Worm (Caenorhabditis elegans) whole organism, L2 larva: ENCODE results near the gene pdfr-1.

Experiments used
- F13H6.1 ChIP-seq: sonication (generic microtip); optimal IDR thresholded peaks from 2 replicates; lab custom pipeline; 2016; ENCODE audit warnings: missing genetic modification characterization, missing compliant biosample characterization
- Y55F3AM.14 ChIP-seq: fragments of 200-800 bp; sonication (Bioruptor generic); optimal IDR thresholded peaks from 2 replicates; lab custom pipeline; 2018; ENCODE audit warnings: mild to moderate bottlenecking, missing genetic modification characterization, missing compliant biosample characterization
- ZK546.5 ChIP-seq: sonication (generic microtip); optimal IDR thresholded peaks from 2 replicates; lab custom pipeline; 2017; ENCODE audit warnings: missing biosample characterization, missing genetic modification characterization
- aly-2 ChIP-seq: fragments of 150-350 bp; optimal IDR thresholded peaks from 2 replicates; lab custom pipeline; 2014; ENCODE audit warnings: missing biosample characterization, missing genetic modification characterization
- blmp-1 ChIP-seq: sonication (generic microtip); optimal IDR thresholded peaks from 2 replicates; lab custom pipeline; 2017; ENCODE audit warnings: missing genetic modification characterization, mild to moderate bottlenecking, missing compliant biosample characterization, antibody characterized with exemption, moderate library complexity; ENCODE audit not compliant: insufficient read depth
- ceh-16 ChIP-seq: fragments of 150-350 bp; optimal IDR thresholded peaks from 2 replicates; lab custom pipeline; 2014; ENCODE audit warnings: missing biosample characterization, missing genetic modification characterization
- ceh-82 ChIP-seq: fragments of 150-350 bp; optimal IDR thresholded peaks from 2 replicates; lab custom pipeline; 2014; ENCODE audit warnings: missing biosample characterization, missing genetic modification characterization
- dmd-4 ChIP-seq: sonication (generic microtip); optimal IDR thresholded peaks from 2 replicates; lab custom pipeline; 2017; ENCODE audit warnings: missing biosample characterization, missing genetic modification characterization
- egl-27 ChIP-seq: sonication (generic microtip); optimal IDR thresholded peaks from 3 replicates; lab custom pipeline; 2017; ENCODE audit warnings: missing biosample characterization, missing genetic modification reagents, missing genetic modification characterization
- elt-1 ChIP-seq: fragments of 150-350 bp; optimal IDR thresholded peaks from 2 replicates; lab custom pipeline; 2014; ENCODE audit warnings: missing biosample characterization, missing genetic modification characterization
- elt-3 ChIP-seq: sonication (generic microtip); optimal IDR thresholded peaks from 2 replicates; lab custom pipeline; 2017; ENCODE audit warnings: missing biosample characterization, missing genetic modification characterization
- fos-1 ChIP-seq: fragments of 150-350 bp; optimal IDR thresholded peaks from 2 replicates; lab custom pipeline; 2014; ENCODE audit warnings: missing biosample characterization, missing genetic modification characterization
- gmeb-1 ChIP-seq: fragments of 150-350 bp; optimal IDR thresholded peaks from 2 replicates; lab custom pipeline; 2014; ENCODE audit warnings: missing biosample characterization, missing genetic modification characterization
- lin-11 ChIP-seq: fragments of 150-350 bp; sonication (generic microtip); optimal IDR thresholded peaks from 2 replicates; lab custom pipeline; 2014; ENCODE audit warnings: missing biosample characterization, missing genetic modification characterization, inconsistent platforms, mixed read lengths
- lin-13 ChIP-seq: fragments of 150-350 bp; optimal IDR thresholded peaks from 2 replicates; lab custom pipeline; 2014; ENCODE audit warnings: missing biosample characterization, missing genetic modification reagents, missing genetic modification characterization
- lin-39 ChIP-seq: fragments of 150-350 bp; optimal IDR thresholded peaks from 2 replicates; lab custom pipeline; 2014; ENCODE audit warnings: missing biosample characterization, missing genetic modification reagents, missing genetic modification characterization
- mab-5 ChIP-seq: fragments of 150-350 bp; optimal IDR thresholded peaks from 2 replicates; lab custom pipeline; 2014; ENCODE audit warnings: missing biosample characterization, missing genetic modification characterization
- mdl-1 ChIP-seq, 2 experiments: fragments of 150-350 bp in 1 of 2; sonication (generic microtip) in 1 of 2; optimal IDR thresholded peaks; 2 replicates each; lab custom pipeline; 2017; ENCODE audit warnings: missing biosample characterization in 2 of 2, missing genetic modification characterization in 2 of 2
- nhr-10 ChIP-seq: sonication (generic microtip); optimal IDR thresholded peaks from 2 replicates; lab custom pipeline; 2017; ENCODE audit warnings: missing biosample characterization, missing genetic modification characterization
- nhr-129 ChIP-seq: fragments of 150-350 bp; optimal IDR thresholded peaks from 2 replicates; lab custom pipeline; 2014; ENCODE audit warnings: missing biosample characterization, missing genetic modification characterization
- nhr-21 ChIP-seq: fragments of 150-350 bp; optimal IDR thresholded peaks from 2 replicates; lab custom pipeline; 2014; ENCODE audit warnings: missing biosample characterization, missing genetic modification characterization
- nhr-23 ChIP-seq: fragments of 150-350 bp; optimal IDR thresholded peaks from 2 replicates; lab custom pipeline; 2014; ENCODE audit warnings: missing biosample characterization, missing genetic modification reagents, missing genetic modification characterization
- nhr-237 ChIP-seq: fragments of 150-350 bp; optimal IDR thresholded peaks from 2 replicates; lab custom pipeline; 2014; ENCODE audit warnings: missing biosample characterization, missing genetic modification characterization
- nhr-6 ChIP-seq: fragments of 150-350 bp; optimal IDR thresholded peaks from 2 replicates; lab custom pipeline; 2014; ENCODE audit warnings: missing biosample characterization, missing genetic modification characterization
- peb-1 ChIP-seq: fragments of 150-350 bp; optimal IDR thresholded peaks from 2 replicates; lab custom pipeline; 2014; ENCODE audit warnings: missing biosample characterization, missing genetic modification characterization
- sem-4 ChIP-seq: fragments of 150-350 bp; optimal IDR thresholded peaks from 2 replicates; lab custom pipeline; 2014; ENCODE audit warnings: missing biosample characterization, missing genetic modification reagents, missing genetic modification characterization
- sma-3 ChIP-seq: sonication (generic microtip); optimal IDR thresholded peaks from 2 replicates; lab custom pipeline; 2016; ENCODE audit warnings: missing genetic modification reagents, missing genetic modification characterization, missing compliant biosample characterization
- sma-9 ChIP-seq, 2 experiments: fragments of 150-350 bp in 1 of 2; sonication (generic microtip) in 1 of 2; optimal IDR thresholded peaks; 2 replicates each; lab custom pipeline; 2014 to 2016; ENCODE audit warnings: missing genetic modification characterization in 2 of 2, mild to moderate bottlenecking in 1 of 2, missing biosample characterization in 1 of 2, missing compliant biosample characterization in 1 of 2, missing genetic modification reagents in 1 of 2, moderate library complexity in 1 of 2
- snpc-4 ChIP-seq: fragments of 150-350 bp; optimal IDR thresholded peaks from 2 replicates; lab custom pipeline; 2014; ENCODE audit warnings: missing biosample characterization, missing genetic modification characterization
- unc-39 ChIP-seq: fragments of 150-350 bp; optimal IDR thresholded peaks from 2 replicates; lab custom pipeline; 2014; ENCODE audit warnings: missing biosample characterization, missing genetic modification characterization
- unc-55 ChIP-seq: fragments of 150-350 bp; sonication (generic microtip); optimal IDR thresholded peaks from 3 replicates; lab custom pipeline; 2014; ENCODE audit warnings: missing biosample characterization, missing genetic modification reagents, missing genetic modification characterization
- unc-62 ChIP-seq: fragments of 150-350 bp; optimal IDR thresholded peaks from 2 replicates; lab custom pipeline; 2014; ENCODE audit warnings: missing biosample characterization, missing genetic modification reagents, missing genetic modification characterization
- zag-1 ChIP-seq: fragments of 150-350 bp; optimal IDR thresholded peaks from 2 replicates; lab custom pipeline; 2014; ENCODE audit warnings: missing biosample characterization, missing genetic modification characterization
- ztf-1 ChIP-seq: fragments of 200-800 bp; sonication (Bioruptor generic); conservative IDR thresholded peaks from 2 replicates; pipeline ENCODE4 v1.3.6; 2022; ENCODE audit warnings: missing genetic modification characterization, missing compliant biosample characterization

The pdfr-1 gene

ce11 chrIII:6608101-6608672 lies 43.7 kb downstream of the pdfr-1 start, which contains the start of the genes mdh-2 and F20H11.4 (continued):
- TF ChIP-seq ztf-1 (GFP tag; lab: Robert Waterston, UW), result no peak
- peak; percentile 49 for TF ChIP-seq sem-4
- TF ChIP-seq egl-27 (tag; lab: Kevin White, UChicago), result no peak
- peak in 1 of 2 experiments; percentile 15 for TF ChIP-seq mdl-1 (tag; optimal IDR thresholded peaks at IDR 0.05; lab: Kevin White, UChicago)
- no peak for TF ChIP-seq dmd-4 (tag; lab: Kevin White, UChicago)
- TF ChIP-seq lin-39 (tag; lab: Kevin White, UChicago), result no peak
- TF ChIP-seq Y55F3AM.14 (GFP tag; lab: Kevin White, UChicago), result no peak
- peak; percentile 5 for TF ChIP-seq ceh-82
- no peak for TF ChIP-seq nhr-237 (tag; lab: Kevin White, UChicago)

ce11 chrIII:6607646-6608045 lies 44.2 kb downstream of the pdfr-1 start:
- no peak for TF ChIP-seq F13H6.1 (tag; lab: Kevin White, UChicago)
- no peak for TF ChIP-seq sma-9 (GFP tag; optimal IDR thresholded peaks at IDR 0.05; lab: Kevin White, UChicago)
- no peak for TF ChIP-seq sma-9 (tag; optimal IDR thresholded peaks at IDR 0.05; lab: Kevin White, UChicago)
- no peak for TF ChIP-seq ceh-16 (tag; lab: Kevin White, UChicago)
- TF ChIP-seq ztf-1 (GFP tag; lab: Robert Waterston, UW), result no peak
- TF ChIP-seq fos-1 (tag; lab: Kevin White, UChicago), result no peak
- TF ChIP-seq nhr-129 (tag; lab: Kevin White, UChicago), result no peak
- no peak for TF ChIP-seq unc-62 (GFP tag; lab: Kevin White, UChicago)
- TF ChIP-seq nhr-237 (tag; lab: Kevin White, UChicago), result no peak
- TF ChIP-seq lin-13 (GFP tag; lab: Kevin White, UChicago), result no peak
- no peak for TF ChIP-seq gmeb-1
- no peak for TF ChIP-seq sem-4

DNA sequence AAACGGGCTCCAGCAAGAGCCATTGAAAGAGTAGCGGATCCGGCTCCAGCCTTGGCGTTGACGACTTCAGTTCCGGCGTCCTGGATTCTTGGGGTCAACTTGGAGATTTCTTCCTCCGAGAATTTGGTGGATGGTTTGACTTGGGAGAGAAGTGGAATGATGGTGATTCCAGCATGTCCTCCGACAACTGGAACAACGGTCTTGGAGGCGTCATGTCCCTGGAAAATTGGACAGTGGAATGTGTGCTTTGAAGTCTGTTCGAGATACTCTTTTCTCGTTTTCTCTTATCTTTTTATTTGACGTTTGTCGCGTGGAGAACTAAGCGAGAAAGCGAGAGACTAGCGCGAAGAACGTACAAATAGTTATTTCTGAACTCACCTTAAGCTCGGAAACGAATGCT lies 44.8 kb downstream of the pdfr-1 start:
- TF ChIP-seq unc-39 (tag; lab: Kevin White, UChicago) (no peak), gmeb-1 (no peak), lin-11 (tag; lab: Kevin White, UChicago) (no peak), unc-55 (GFP tag; lab: Kevin White, UChicago) (no peak), lin-13 (GFP tag; lab: Kevin White, UChicago) (no peak), ZK546.5 (tag; lab: Kevin White, UChicago) (no peak), sma-9 (GFP tag; optimal IDR thresholded peaks at IDR 0.05; lab: Kevin White, UChicago) (no peak), sma-9 (tag; optimal IDR thresholded peaks at IDR 0.05; lab: Kevin White, UChicago) (no peak), blmp-1 (tag; lab: Kevin White, UChicago) (no peak), egl-27 (tag; lab: Kevin White, UChicago) (no peak), zag-1 (tag; lab: Kevin White, UChicago) (no peak), snpc-4 (no peak), nhr-23 (tag; lab: Kevin White, UChicago) (no peak), nhr-6 (tag; lab: Kevin White, UChicago) (no peak), aly-2 (no peak), elt-3 (tag; lab: Kevin White, UChicago) (no peak), mab-5 (no peak), nhr-237 (tag; lab: Kevin White, UChicago) (no peak), lin-39 (tag; lab: Kevin White, UChicago) (no peak), nhr-10 (tag; lab: Kevin White, UChicago) (no peak)

DNA sequence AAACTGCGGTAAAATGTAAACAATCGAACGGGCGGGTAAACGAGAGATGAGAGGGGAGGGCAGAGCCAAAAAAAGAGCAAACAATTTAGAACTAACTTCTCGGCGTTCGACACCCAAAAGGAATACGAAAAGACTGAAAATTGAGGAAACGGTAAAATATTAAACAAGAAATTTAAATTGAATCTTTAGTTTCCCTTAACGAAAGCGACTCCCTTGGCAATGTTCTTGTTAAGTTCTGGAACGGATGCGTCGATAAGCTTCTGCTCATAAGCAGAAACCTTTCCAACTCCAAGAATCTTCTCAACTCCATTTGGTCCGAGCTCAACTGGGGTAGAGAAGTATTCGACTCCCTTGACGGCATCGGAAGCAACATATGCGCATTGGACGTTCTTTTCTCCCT lies 45.2 kb downstream of the pdfr-1 start:
- no peak for TF ChIP-seq peb-1 (tag; lab: Kevin White, UChicago)
- no peak for TF ChIP-seq nhr-21 (tag; lab: Kevin White, UChicago)
- no peak for TF ChIP-seq sma-3 (GFP tag; lab: Kevin White, UChicago)
- TF ChIP-seq elt-1 (tag; lab: Kevin White, UChicago), result no peak
- TF ChIP-seq lin-39 (tag; lab: Kevin White, UChicago), result no peak
- no peak for TF ChIP-seq mdl-1 (tag; optimal IDR thresholded peaks at IDR 0.05; lab: Kevin White, UChicago)
